Fruit fly (Drosophila melanogaster): ENCODE results near the gene Cenp-C.

DNA sequence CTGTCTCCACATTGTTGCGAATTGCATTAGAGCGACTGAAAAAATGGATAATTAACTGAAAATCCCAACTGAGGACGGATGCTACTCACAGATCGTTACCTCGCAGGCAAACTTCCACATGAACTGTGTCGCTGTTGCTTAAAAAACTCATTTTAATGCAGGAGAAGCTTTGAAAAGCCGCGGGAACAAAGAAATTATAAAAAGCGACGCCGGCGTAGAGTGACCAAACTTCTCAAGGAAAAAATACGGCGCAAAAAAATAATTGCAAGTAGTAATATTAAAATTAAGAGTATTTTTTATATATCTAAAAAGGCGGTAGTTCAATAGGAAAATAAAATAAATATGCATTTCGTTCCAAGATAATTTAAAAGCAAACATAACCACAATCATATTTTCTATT is 2.4 kb upstream of the Cenp-C start, which contains the start of gene pch2:
- TF ChIP-seq kay (GFP tag; ENCODE audit: borderline replicate concordance) (no peak), Clk (GFP tag; optimal IDR thresholded peaks at IDR 0.05) (no peak), ovo (GFP tag; optimal IDR thresholded peaks at IDR 0.05) (no peak), cic (GFP tag; optimal IDR thresholded peaks at IDR 0.05) (no peak), tj (GFP tag; optimal IDR thresholded peaks at IDR 0.05) (no peak), pad (GFP tag; optimal IDR thresholded peaks at IDR 0.05) (no peak), CG7045 (GFP tag; optimal IDR thresholded peaks at IDR 0.05) (no peak), CG33017 (tag; optimal IDR thresholded peaks at IDR 0.05) (no peak), Hr96 (GFP tag; optimal IDR thresholded peaks at IDR 0.05) (no peak), toe (GFP tag; optimal IDR thresholded peaks at IDR 0.05) (no peak), cnc (optimal IDR thresholded peaks at IDR 0.05) (no peak), bab1 (GFP tag; optimal IDR thresholded peaks at IDR 0.05) (no peak), Crg-1 (GFP tag; optimal IDR thresholded peaks at IDR 0.05) (no peak), CG14711 (tag; optimal IDR thresholded peaks at IDR 0.05) (no peak)

All from whole organism, adult.